Worm (Caenorhabditis elegans) whole organism, mixed stage, embryonic: ENCODE data around the gene decr-1.3.
A peak's percentile ranks its signal among the peaks of the same experiment; 100 is the strongest.

Experiments used
- M03D4.4 ChIP-seq: sonication (generic microtip); optimal IDR thresholded peaks from 2 replicates; lab custom pipeline; 2017; ENCODE audit warnings: mild to moderate bottlenecking, missing genetic modification characterization, missing compliant biosample characterization
- bed-3 ChIP-seq: fragments of 200-800 bp; sonication (Bioruptor generic); optimal IDR thresholded peaks from 3 replicates; lab custom pipeline; 2018; ENCODE audit warnings: mild to moderate bottlenecking, missing genetic modification characterization, moderate library complexity, missing compliant biosample characterization
- blmp-1 ChIP-seq: fragments of 150-350 bp; optimal IDR thresholded peaks from 2 replicates; lab custom pipeline; 2014; ENCODE audit warnings: missing biosample characterization, missing genetic modification characterization
- ceh-83 ChIP-seq: fragments of 200-800 bp; sonication (Bioruptor generic); optimal IDR thresholded peaks from 2 replicates; lab custom pipeline; 2018; ENCODE audit warnings: mild to moderate bottlenecking, missing genetic modification characterization, missing compliant biosample characterization
- ces-1 ChIP-seq: fragments of 150-350 bp; optimal IDR thresholded peaks from 2 replicates; lab custom pipeline; 2014; ENCODE audit warnings: missing biosample characterization, missing genetic modification reagents, missing genetic modification characterization
- cnd-1 ChIP-seq: fragments of 200-800 bp; sonication (Bioruptor generic); optimal IDR thresholded peaks from 2 replicates; lab custom pipeline; 2018; ENCODE audit warnings: mild to moderate bottlenecking, missing genetic modification characterization, missing compliant biosample characterization
- drap-1 ChIP-seq: fragments of 200-800 bp; sonication (Bioruptor generic); optimal IDR thresholded peaks from 3 replicates; lab custom pipeline; 2018; ENCODE audit warnings: mild to moderate bottlenecking, missing genetic modification characterization, missing compliant biosample characterization
- elt-1 ChIP-seq: sonication (generic microtip); optimal IDR thresholded peaks from 2 replicates; lab custom pipeline; 2017; ENCODE audit warnings: missing genetic modification characterization, mild to moderate bottlenecking, missing compliant biosample characterization, antibody characterized with exemption, moderate library complexity, borderline replicate concordance; ENCODE audit not compliant: insufficient read depth
- elt-3 ChIP-seq: fragments of 150-350 bp; optimal IDR thresholded peaks from 2 replicates; lab custom pipeline; 2014; ENCODE audit warnings: missing biosample characterization, missing genetic modification characterization
- flh-1 ChIP-seq: fragments of 200-800 bp; sonication (Bioruptor generic); optimal IDR thresholded peaks from 2 replicates; lab custom pipeline; 2018; ENCODE audit warnings: mild to moderate bottlenecking, missing genetic modification characterization, moderate library complexity, missing compliant biosample characterization
- ham-2 ChIP-seq: fragments of 200-800 bp; sonication (Bioruptor generic); optimal IDR thresholded peaks from 2 replicates; lab custom pipeline; 2018; ENCODE audit warnings: mild to moderate bottlenecking, missing genetic modification characterization, missing compliant biosample characterization
- lin-13 ChIP-seq: fragments of 150-350 bp; optimal IDR thresholded peaks from 2 replicates; lab custom pipeline; 2014; ENCODE audit warnings: missing biosample characterization, missing genetic modification characterization
- lsy-2 ChIP-seq: fragments of 150-350 bp; optimal IDR thresholded peaks from 2 replicates; lab custom pipeline; 2014; ENCODE audit warnings: missing biosample characterization, missing genetic modification characterization
- mab-5 ChIP-seq: fragments of 150-350 bp; optimal IDR thresholded peaks from 2 replicates; lab custom pipeline; 2014; ENCODE audit warnings: missing biosample characterization, missing genetic modification characterization
- mep-1 ChIP-seq: fragments of 150-350 bp; optimal IDR thresholded peaks from 2 replicates; lab custom pipeline; 2017; ENCODE audit warnings: missing biosample characterization, missing genetic modification reagents, missing genetic modification characterization, inconsistent platforms
- mls-2 ChIP-seq: sonication (generic microtip); optimal IDR thresholded peaks from 2 replicates; lab custom pipeline; 2016; ENCODE audit warnings: mild to moderate bottlenecking, missing genetic modification characterization, moderate library complexity, missing compliant biosample characterization
- nhr-2 ChIP-seq: fragments of 150-350 bp; optimal IDR thresholded peaks from 2 replicates; lab custom pipeline; 2014; ENCODE audit warnings: missing biosample characterization, missing genetic modification characterization
- nhr-237 ChIP-seq: fragments of 150-350 bp; optimal IDR thresholded peaks from 2 replicates; lab custom pipeline; 2014; ENCODE audit warnings: missing biosample characterization, missing genetic modification characterization
- nhr-28 ChIP-seq: fragments of 150-350 bp; optimal IDR thresholded peaks from 2 replicates; lab custom pipeline; 2014; ENCODE audit warnings: missing biosample characterization, missing genetic modification characterization
- nhr-76 ChIP-seq: sonication (generic microtip); optimal IDR thresholded peaks from 2 replicates; lab custom pipeline; 2017; ENCODE audit warnings: missing biosample characterization, missing genetic modification characterization
- pha-4 ChIP-seq: fragments of 150-350 bp; optimal IDR thresholded peaks from 2 replicates; lab custom pipeline; 2018; ENCODE audit warnings: missing biosample characterization, missing genetic modification reagents, missing genetic modification characterization
- sem-2 ChIP-seq: fragments of 200-800 bp; sonication (Bioruptor generic); optimal IDR thresholded peaks from 2 replicates; lab custom pipeline; 2018; ENCODE audit warnings: mild to moderate bottlenecking, missing genetic modification characterization, missing compliant biosample characterization
- snpc-4 ChIP-seq: fragments of 150-350 bp; optimal IDR thresholded peaks from 2 replicates; lab custom pipeline; 2014; ENCODE audit warnings: missing biosample characterization, missing genetic modification characterization
- sptf-1 ChIP-seq: sonication (generic microtip); optimal IDR thresholded peaks from 2 replicates; lab custom pipeline; 2017; ENCODE audit warnings: mild to moderate bottlenecking, missing genetic modification characterization, moderate library complexity, missing compliant biosample characterization
- tbx-8 ChIP-seq: fragments of 200-800 bp; sonication (Bioruptor generic); optimal IDR thresholded peaks from 2 replicates; lab custom pipeline; 2018; ENCODE audit warnings: mild to moderate bottlenecking, missing genetic modification characterization, moderate library complexity, missing compliant biosample characterization
- unc-120 ChIP-seq: sonication (generic microtip); optimal IDR thresholded peaks from 2 replicates; lab custom pipeline; 2017; ENCODE audit warnings: missing genetic modification characterization, missing compliant biosample characterization; ENCODE audit not compliant: poor library complexity, severe bottlenecking
- unc-62 ChIP-seq: fragments of 150-350 bp; optimal IDR thresholded peaks from 2 replicates; lab custom pipeline; 2014; ENCODE audit warnings: missing biosample characterization, missing genetic modification reagents, missing genetic modification characterization
- zip-8 ChIP-seq: fragments of 150-350 bp; optimal IDR thresholded peaks from 2 replicates; lab custom pipeline; 2014; ENCODE audit warnings: missing biosample characterization, missing genetic modification characterization
- ztf-11 ChIP-seq: fragments of 150-350 bp; optimal IDR thresholded peaks from 2 replicates; lab custom pipeline; 2014; ENCODE audit warnings: missing biosample characterization, missing genetic modification characterization

The decr-1.3 gene

ce11 chrII:8141135-8141534 lies 32.2 kb downstream of the decr-1.3 start:
- no peak for TF ChIP-seq snpc-4 (tag; lab: Kevin White, UChicago)
- no peak for TF ChIP-seq ceh-83 (GFP tag; lab: Kevin White, UChicago)
- TF ChIP-seq zip-8: no peak
- no peak for TF ChIP-seq mls-2 (tag; lab: Kevin White, UChicago)
- no peak for TF ChIP-seq mab-5
- no peak for TF ChIP-seq nhr-2 (tag; lab: Kevin White, UChicago)
- TF ChIP-seq nhr-76 (tag; lab: Kevin White, UChicago): no peak
- TF ChIP-seq tbx-8 (GFP tag; lab: Kevin White, UChicago): no peak
- TF ChIP-seq lin-13 (tag; lab: Kevin White, UChicago): no peak
- no peak for TF ChIP-seq nhr-237 (tag; lab: Kevin White, UChicago)
- TF ChIP-seq mep-1 (tag; lab: Kevin White, UChicago): no peak
- no peak for TF ChIP-seq ztf-11 (tag; lab: Kevin White, UChicago)
- TF ChIP-seq cnd-1: no peak
- no peak for TF ChIP-seq nhr-28 (tag; lab: Kevin White, UChicago)
- no peak for TF ChIP-seq unc-120 (tag; lab: Kevin White, UChicago)

- TF ChIP-seq ceh-83 (GFP tag; lab: Kevin White, UChicago) (peak; percentile 2), nhr-76 (tag; lab: Kevin White, UChicago) (no peak)
Observed at ce11 chrII:8138015-8138546, 35.3 kb downstream of the decr-1.3 start, which contains the start of gene cdc-48.2. Gene cdc-48.2 (plus strand): TSS chrII:8138496.

- TF ChIP-seq nhr-237 (tag; lab: Kevin White, UChicago) (peak; percentile 67), lsy-2 (tag; lab: Kevin White, UChicago) (peak; percentile 10), ces-1 (GFP tag; lab: Kevin White, UChicago) (peak; percentile 46), sptf-1 (tag; lab: Kevin White, UChicago) (peak; percentile 64), lin-13 (tag; lab: Kevin White, UChicago) (no peak), ham-2 (no peak), tbx-8 (GFP tag; lab: Kevin White, UChicago) (no peak), drap-1 (GFP tag; lab: Kevin White, UChicago) (no peak), blmp-1 (no peak), zip-8 (peak; percentile 47), bed-3 (GFP tag; lab: Kevin White, UChicago) (no peak)
Observed at ce11 chrII:8137379-8137778, 36.0 kb downstream of the decr-1.3 start.

ce11 chrII:8136818-8137217 lies 36.5 kb downstream of the decr-1.3 start, which contains the start of gene ctns-1:
Gene ctns-1 (minus strand): TSS chrII:8136918.
- no peak for TF ChIP-seq sem-2 (GFP tag; lab: Kevin White, UChicago)
- TF ChIP-seq sptf-1 (tag; lab: Kevin White, UChicago): no peak
- TF ChIP-seq nhr-76 (tag; lab: Kevin White, UChicago): no peak
- TF ChIP-seq nhr-28 (tag; lab: Kevin White, UChicago): no peak
- TF ChIP-seq mls-2 (tag; lab: Kevin White, UChicago): no peak
- no peak for TF ChIP-seq elt-1
- TF ChIP-seq pha-4 (tag; lab: Kevin White, UChicago): no peak
- TF ChIP-seq unc-120 (tag; lab: Kevin White, UChicago): no peak
- TF ChIP-seq drap-1 (GFP tag; lab: Kevin White, UChicago): no peak
- no peak for TF ChIP-seq snpc-4 (tag; lab: Kevin White, UChicago)
- no peak for TF ChIP-seq unc-62
- no peak for TF ChIP-seq blmp-1
- no peak for TF ChIP-seq elt-3 (tag; lab: Kevin White, UChicago)
- no peak for TF ChIP-seq flh-1 (GFP tag; lab: Kevin White, UChicago)
- no peak for TF ChIP-seq ham-2
- TF ChIP-seq ceh-83 (GFP tag; lab: Kevin White, UChicago): no peak
- TF ChIP-seq lin-13 (tag; lab: Kevin White, UChicago): no peak
- TF ChIP-seq M03D4.4: no peak
- TF ChIP-seq, all 35 proteins: peak for 0

- TF ChIP-seq M03D4.4 (no peak), zip-8 (no peak), drap-1 (GFP tag; lab: Kevin White, UChicago) (no peak), nhr-2 (tag; lab: Kevin White, UChicago) (no peak), pha-4 (tag; lab: Kevin White, UChicago) (no peak), tbx-8 (GFP tag; lab: Kevin White, UChicago) (no peak)
Observed at ce11 chrII:8135953-8136352, 37.4 kb downstream of the decr-1.3 start.
